Worm (Caenorhabditis elegans): Measurements from ENCODE around the gene clec-178.

DNA sequence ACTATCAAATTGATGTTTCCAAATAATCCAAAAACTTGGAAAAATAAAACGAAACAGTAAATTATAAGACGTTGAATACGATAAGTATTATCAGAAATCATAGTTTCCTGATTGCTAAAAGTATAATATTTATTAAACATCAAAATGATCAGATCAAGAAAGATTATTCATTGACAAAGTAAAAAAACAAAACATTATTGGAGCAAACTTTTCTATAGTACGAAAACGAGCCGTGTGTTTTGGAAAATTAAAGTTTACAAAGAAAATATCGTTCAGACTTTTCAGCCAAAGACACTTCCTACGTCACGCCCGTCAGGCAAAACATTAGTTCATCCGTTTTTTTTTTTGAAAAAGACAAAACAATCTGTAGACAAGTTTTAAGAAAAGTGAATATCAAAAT, 30.0 kb upstream of the clec-178 start, which contains the start of gene srsx-15:
- TF ChIP-seq flt-1 (GFP tag; IDR thresholded peaks at IDR 0.05): no peak
- TF ChIP-seq med-1 (GFP tag; optimal IDR thresholded peaks at IDR 0.05; ENCODE audit: insufficient read depth): no peak
- TF ChIP-seq ref-1 (GFP tag; conservative IDR thresholded peaks at IDR 0.05): no peak

All from whole organism, midembryonic.